Worm (Caenorhabditis elegans) whole organism, early embryonic: ENCODE measurements around the gene spp-12.

Source experiments
- B0310.2 ChIP-seq: sonication (generic microtip); optimal IDR thresholded peaks from 2 replicates; lab custom pipeline; 2016; ENCODE audit warnings: mild to moderate bottlenecking, missing genetic modification characterization, missing compliant biosample characterization
- F13C5.2 ChIP-seq: sonication (generic microtip); optimal IDR thresholded peaks from 2 replicates; lab custom pipeline; 2017; ENCODE audit warnings: mild to moderate bottlenecking, missing genetic modification characterization, inconsistent platforms, missing compliant biosample characterization
- aly-1 ChIP-seq: sonication (generic microtip); optimal IDR thresholded peaks from 2 replicates; lab custom pipeline; 2016; ENCODE audit warnings: missing genetic modification characterization, missing compliant biosample characterization
- ama-1 ChIP-seq: fragments of 150-350 bp; optimal IDR thresholded peaks from 2 replicates; lab custom pipeline; 2014
- ceh-13 ChIP-seq: fragments of 200-800 bp; sonication (Bioruptor generic); optimal IDR thresholded peaks from 2 replicates; lab custom pipeline; 2018; ENCODE audit warnings: mild to moderate bottlenecking, missing genetic modification characterization, missing compliant biosample characterization
- ceh-36 ChIP-seq: sonication (generic microtip); optimal IDR thresholded peaks from 2 replicates; lab custom pipeline; 2016; ENCODE audit warnings: missing genetic modification characterization, inconsistent platforms, missing compliant biosample characterization
- ets-7 ChIP-seq: sonication (generic microtip); optimal IDR thresholded peaks from 2 replicates; lab custom pipeline; 2016; ENCODE audit warnings: missing genotype, missing genetic modification characterization, missing compliant biosample characterization
- flt-1 ChIP-seq: fragments of 200-800 bp; sonication (Bioruptor generic); IDR thresholded peaks from 2 replicates; pipeline ENCODE4 v1.3.6; 2022; ENCODE audit warnings: missing genetic modification characterization, missing compliant biosample characterization
- hmbx-1 ChIP-seq: sonication (generic microtip); optimal IDR thresholded peaks from 2 replicates; lab custom pipeline; 2016; ENCODE audit warnings: mild to moderate bottlenecking, missing genetic modification characterization, missing compliant biosample characterization
- hmg-4 ChIP-seq: fragments of 200-800 bp; sonication (Bioruptor generic); optimal IDR thresholded peaks from 2 replicates; lab custom pipeline; 2018; ENCODE audit warnings: mild to moderate bottlenecking, missing genetic modification characterization, missing compliant biosample characterization
- hnd-1 ChIP-seq: sonication (generic microtip); optimal IDR thresholded peaks from 2 replicates; lab custom pipeline; 2016; ENCODE audit warnings: missing genetic modification characterization, missing compliant biosample characterization
- pes-1 ChIP-seq: fragments of 200-800 bp; sonication (Bioruptor generic); IDR thresholded peaks from 2 replicates; pipeline ENCODE4 v1.3.6; 2022; ENCODE audit warnings: missing genetic modification reagents, missing genetic modification characterization, missing compliant biosample characterization
- scrt-1 ChIP-seq: fragments of 200-800 bp; sonication (Bioruptor generic); IDR thresholded peaks from 2 replicates; pipeline ENCODE4 v1.3.6; 2022; ENCODE audit warnings: missing genetic modification characterization, missing compliant biosample characterization
- sea-1 ChIP-seq: fragments of 200-800 bp; sonication (Bioruptor generic); conservative IDR thresholded peaks from 2 replicates; pipeline ENCODE4 v1.3.6; 2022; ENCODE audit warnings: missing genetic modification characterization, missing compliant biosample characterization
- tbx-11 ChIP-seq: fragments of 200-800 bp; sonication (Bioruptor generic); IDR thresholded peaks from 2 replicates; pipeline ENCODE4 v1.3.6; 2022; ENCODE audit warnings: missing genetic modification characterization, missing compliant biosample characterization
- tbx-37 ChIP-seq: fragments of 200-800 bp; sonication (Bioruptor generic); conservative IDR thresholded peaks from 2 replicates; pipeline ENCODE4 v1.3.6; 2022; ENCODE audit warnings: missing genetic modification reagents, missing genetic modification characterization, missing compliant biosample characterization
- tra-4 ChIP-seq: sonication (generic microtip); optimal IDR thresholded peaks from 2 replicates; lab custom pipeline; 2017; ENCODE audit warnings: missing genetic modification characterization, missing compliant biosample characterization

spp-12 gene

ce11 chrV:13857132-13857531 is 32.5 kb upstream of the spp-12 start, which contains the start of gene srx-136:
TSS of gene srx-136 (plus strand) at chrV:13857432.
- no peak for TF ChIP-seq sea-1 (GFP tag; lab: Robert Waterston, UW)
- no peak for TF ChIP-seq hmg-4 (GFP tag; lab: Kevin White, UChicago)
- no peak for TF ChIP-seq ama-1 (lab: Kevin White, UChicago)
- TF ChIP-seq B0310.2 (tag; lab: Kevin White, UChicago) = no peak
- no peak for TF ChIP-seq flt-1 (GFP tag; lab: Robert Waterston, UW)
- TF ChIP-seq aly-1 (tag; lab: Kevin White, UChicago) = no peak
- no peak for TF ChIP-seq tra-4 (tag; lab: Kevin White, UChicago)
- TF ChIP-seq hnd-1 = no peak
- no peak for TF ChIP-seq tbx-11 (GFP tag; lab: Robert Waterston, UW)
- TF ChIP-seq ceh-13 (GFP tag; lab: Kevin White, UChicago) = no peak
- TF ChIP-seq pes-1 = no peak
- TF ChIP-seq tbx-37 (GFP tag; lab: Robert Waterston, UW) = no peak
- no peak for TF ChIP-seq F13C5.2 (tag; lab: Kevin White, UChicago)
- no peak for TF ChIP-seq ets-7 (tag; lab: Kevin White, UChicago)
- TF ChIP-seq hmbx-1 (tag; lab: Kevin White, UChicago) = no peak
- no peak for TF ChIP-seq scrt-1
- TF ChIP-seq ceh-36 (tag; lab: Kevin White, UChicago) = no peak

- no peak for TF ChIP-seq hmg-4 (GFP tag; lab: Kevin White, UChicago)
- TF ChIP-seq ceh-13 (GFP tag; lab: Kevin White, UChicago) = no peak
- no peak for TF ChIP-seq aly-1 (tag; lab: Kevin White, UChicago)
- no peak for TF ChIP-seq B0310.2 (tag; lab: Kevin White, UChicago)
- TF ChIP-seq ceh-36 (tag; lab: Kevin White, UChicago) = no peak
- TF ChIP-seq flt-1 (GFP tag; lab: Robert Waterston, UW) = no peak
- TF ChIP-seq tbx-37 (GFP tag; lab: Robert Waterston, UW) = no peak
- TF ChIP-seq ets-7 (tag; lab: Kevin White, UChicago) = no peak
- no peak for TF ChIP-seq pes-1
- no peak for TF ChIP-seq scrt-1
- no peak for TF ChIP-seq ama-1 (lab: Kevin White, UChicago)
- TF ChIP-seq tra-4 (tag; lab: Kevin White, UChicago) = no peak
- TF ChIP-seq hnd-1 = no peak
- no peak for TF ChIP-seq F13C5.2 (tag; lab: Kevin White, UChicago)
- no peak for TF ChIP-seq hmbx-1 (tag; lab: Kevin White, UChicago)
- TF ChIP-seq tbx-11 (GFP tag; lab: Robert Waterston, UW) = no peak
- no peak for TF ChIP-seq sea-1 (GFP tag; lab: Robert Waterston, UW)
Measured at ce11 chrV:13858906-13859305, 30.7 kb upstream of the spp-12 start, which contains the start of gene srx-135. TSS of gene srx-135 (plus strand) at chrV:13859206.

- TF ChIP-seq hmbx-1 (tag; lab: Kevin White, UChicago) = no peak
- TF ChIP-seq tra-4 (tag; lab: Kevin White, UChicago) = no peak
- TF ChIP-seq aly-1 (tag; lab: Kevin White, UChicago) = no peak
- TF ChIP-seq hnd-1 = no peak
- no peak for TF ChIP-seq scrt-1
- no peak for TF ChIP-seq ceh-13 (GFP tag; lab: Kevin White, UChicago)
- no peak for TF ChIP-seq B0310.2 (tag; lab: Kevin White, UChicago)
- no peak for TF ChIP-seq ama-1 (lab: Kevin White, UChicago)
Measured at ce11 chrV:13862505-13862904, 27.1 kb upstream of the spp-12 start, which contains the start of gene srx-137. TSS of gene srx-137 (plus strand) at chrV:13862805.

- TF ChIP-seq tbx-11 (GFP tag; lab: Robert Waterston, UW) = no peak
- no peak for TF ChIP-seq pes-1
- TF ChIP-seq ceh-36 (tag; lab: Kevin White, UChicago) = no peak
- TF ChIP-seq sea-1 (GFP tag; lab: Robert Waterston, UW) = no peak
- no peak for TF ChIP-seq ets-7 (tag; lab: Kevin White, UChicago)
- TF ChIP-seq ama-1 (lab: Kevin White, UChicago) = no peak
- TF ChIP-seq aly-1 (tag; lab: Kevin White, UChicago) = no peak
- TF ChIP-seq tbx-37 (GFP tag; lab: Robert Waterston, UW) = no peak
- no peak for TF ChIP-seq tra-4 (tag; lab: Kevin White, UChicago)
- TF ChIP-seq F13C5.2 (tag; lab: Kevin White, UChicago) = no peak
Measured at ce11 chrV:13863700-13864099, 25.9 kb upstream of the spp-12 start.

- TF ChIP-seq hmg-4 (GFP tag; lab: Kevin White, UChicago) = no peak
- TF ChIP-seq B0310.2 (tag; lab: Kevin White, UChicago) = no peak
- no peak for TF ChIP-seq tra-4 (tag; lab: Kevin White, UChicago)
- TF ChIP-seq ceh-13 (GFP tag; lab: Kevin White, UChicago) = no peak
- no peak for TF ChIP-seq F13C5.2 (tag; lab: Kevin White, UChicago)
- TF ChIP-seq ets-7 (tag; lab: Kevin White, UChicago) = no peak
- TF ChIP-seq tbx-37 (GFP tag; lab: Robert Waterston, UW) = no peak
- TF ChIP-seq ceh-36 (tag; lab: Kevin White, UChicago) = no peak
- TF ChIP-seq sea-1 (GFP tag; lab: Robert Waterston, UW) = no peak
- no peak for TF ChIP-seq scrt-1
- TF ChIP-seq hmbx-1 (tag; lab: Kevin White, UChicago) = no peak
- no peak for TF ChIP-seq tbx-11 (GFP tag; lab: Robert Waterston, UW)
Measured at ce11 chrV:13866353-13866752, 23.3 kb upstream of the spp-12 start, which contains the start of gene nhr-175. TSS of gene nhr-175 (plus strand) at chrV:13866691.

ce11 chrV:13868886-13869285 is 20.7 kb upstream of the spp-12 start:
- TF ChIP-seq hmbx-1 (tag; lab: Kevin White, UChicago) (peak; percentile 30), B0310.2 (tag; lab: Kevin White, UChicago) (peak; percentile 10)

ce11 chrV:13869551-13869950 is 20.1 kb upstream of the spp-12 start:
- TF ChIP-seq ceh-36 (tag; lab: Kevin White, UChicago) = no peak
